Worm (Caenorhabditis elegans): ENCODE measurements around the gene Y105C5B.1418.

- TF ChIP-seq dpff-1 (tag; optimal IDR thresholded peaks at IDR 0.05): no peak
- TF ChIP-seq sea-2 (GFP tag; IDR thresholded peaks at IDR 0.05): no peak
- TF ChIP-seq unc-130 (GFP tag; optimal IDR thresholded peaks at IDR 0.05): no peak
- no peak for TF ChIP-seq ama-1 (optimal IDR thresholded peaks at IDR 0.05)
- TF ChIP-seq ama-1 (GFP tag; optimal IDR thresholded peaks at IDR 0.05): no peak
- TF ChIP-seq madf-8 (GFP tag; conservative IDR thresholded peaks at IDR 0.05): no peak
- TF ChIP-seq lin-40 (tag; optimal IDR thresholded peaks at IDR 0.05): no peak
- TF ChIP-seq F33H1.4 (GFP tag; IDR thresholded peaks at IDR 0.05): no peak
- TF ChIP-seq egl-44 (GFP tag; IDR thresholded peaks at IDR 0.05): no peak
- TF ChIP-seq attf-3 (GFP tag; conservative IDR thresholded peaks at IDR 0.05): no peak
- TF ChIP-seq lin-35 (GFP tag; optimal IDR thresholded peaks at IDR 0.05): no peak
- no peak for TF ChIP-seq tbp1 (GFP tag; optimal IDR thresholded peaks at IDR 0.05)
- TF ChIP-seq ceh-100 (GFP tag; IDR thresholded peaks at IDR 0.05): no peak
- no peak for TF ChIP-seq sdz-38 (tag; optimal IDR thresholded peaks at IDR 0.05)
These were observed 44.8 kb downstream of the Y105C5B.1418 start for ce11 chrIV:16022438-16022837.
